Worm (Caenorhabditis elegans) whole organism, late embryonic: ENCODE data around the gene B0001.4.
"Not testable (repeated sequence)": the region's sequence is repeated elsewhere in the genome, so short reads cannot be mapped to it uniquely, and the experiment has no call there.

Experiments
- ama-1 ChIP-seq: fragments of 150-350 bp; optimal IDR thresholded peaks from 2 replicates; lab custom pipeline; 2014
- ceh-24 ChIP-seq: sonication (generic microtip); optimal IDR thresholded peaks from 2 replicates; lab custom pipeline; 2016; ENCODE audit warnings: mild to moderate bottlenecking, missing genetic modification characterization, missing compliant biosample characterization
- hlh-15 ChIP-seq: sonication (generic microtip); optimal IDR thresholded peaks from 2 replicates; lab custom pipeline; 2016; ENCODE audit warnings: missing genetic modification characterization, missing compliant biosample characterization
- lin-11 ChIP-seq: fragments of 200-800 bp; sonication (Bioruptor generic); optimal IDR thresholded peaks from 2 replicates; lab custom pipeline; 2018; ENCODE audit warnings: mild to moderate bottlenecking, missing genetic modification characterization, missing compliant biosample characterization
- madf-2 ChIP-seq: sonication (generic microtip); optimal IDR thresholded peaks from 2 replicates; lab custom pipeline; 2017; ENCODE audit warnings: missing genetic modification characterization, missing compliant biosample characterization
- nhr-11 ChIP-seq: fragments of 150-350 bp; optimal IDR thresholded peaks from 2 replicates; lab custom pipeline; 2014; ENCODE audit warnings: missing biosample characterization, missing genetic modification characterization
- nhr-232 ChIP-seq: sonication (generic microtip); optimal IDR thresholded peaks from 2 replicates; lab custom pipeline; 2016; ENCODE audit warnings: missing genetic modification characterization, missing compliant biosample characterization
- pag-3 ChIP-seq: sonication (generic microtip); optimal IDR thresholded peaks from 2 replicates; lab custom pipeline; 2016; ENCODE audit warnings: missing compliant biosample characterization, missing genetic modification characterization, borderline replicate concordance
- pqm-1 ChIP-seq: sonication (generic microtip); optimal IDR thresholded peaks from 2 replicates; lab custom pipeline; 2016; ENCODE audit warnings: missing genetic modification characterization, missing compliant biosample characterization
- tbx-7 ChIP-seq: sonication (generic microtip); optimal IDR thresholded peaks from 2 replicates; lab custom pipeline; 2016; ENCODE audit warnings: missing genotype, missing genetic modification characterization, missing compliant biosample characterization
- unc-86 ChIP-seq: sonication (generic microtip); optimal IDR thresholded peaks from 2 replicates; lab custom pipeline; 2016; ENCODE audit warnings: missing genetic modification characterization, missing compliant biosample characterization

- TF ChIP-seq pag-3 (tag; lab: Kevin White, UChicago); lin-11 (tag; lab: Kevin White, UChicago); hlh-15 (tag; lab: Kevin White, UChicago); nhr-11 (tag; lab: Kevin White, UChicago); unc-86 (tag; lab: Kevin White, UChicago); nhr-232 (tag; lab: Kevin White, UChicago); madf-2 (tag; lab: Kevin White, UChicago); ama-1; tbx-7; pqm-1 (tag; lab: Kevin White, UChicago); ceh-24: not testable (repeated sequence)
These were observed at the start of gene B0001.4 for ce11 chrIV:12138093-12138492.
